Fruit fly (Drosophila melanogaster) whole organism, adult: ENCODE results near the gene Reck.

ENCODE experiments used
- CG11617 ChIP-seq: fragments of 200-800 bp; sonication (Bioruptor generic); optimal IDR thresholded peaks from 2 replicates; lab custom pipeline; 2017; ENCODE audit warnings: mild to moderate bottlenecking, missing biosample characterization, missing genetic modification reagents, missing genetic modification characterization
- CG12768 ChIP-seq: fragments of 200-800 bp; sonication (Bioruptor generic); optimal IDR thresholded peaks from 2 replicates; lab custom pipeline; 2017; ENCODE audit warnings: missing biosample characterization, missing genetic modification characterization, mild to moderate bottlenecking, moderate library complexity, missing genetic modification reagents
- CG14711 ChIP-seq: fragments of 200-800 bp; sonication (Bioruptor generic); optimal IDR thresholded peaks from 2 replicates; lab custom pipeline; 2018; ENCODE audit warnings: missing biosample characterization, mild to moderate bottlenecking, missing genetic modification characterization, moderate library complexity
- CG1620 ChIP-seq: fragments of 200-800 bp; sonication (Bioruptor generic); optimal IDR thresholded peaks from 2 replicates; lab custom pipeline; 2016; ENCODE audit warnings: missing biosample characterization, missing genetic modification characterization
- CG33017 ChIP-seq: fragments of 200-800 bp; sonication (Bioruptor generic); optimal IDR thresholded peaks from 2 replicates; lab custom pipeline; 2018; ENCODE audit warnings: missing biosample characterization, mild to moderate bottlenecking, missing genetic modification characterization, moderate library complexity
- CG5204 ChIP-seq: fragments of 200-800 bp; sonication (Bioruptor generic); optimal IDR thresholded peaks from 2 replicates; lab custom pipeline; 2016; ENCODE audit warnings: missing biosample characterization, missing genetic modification characterization
- CG7045 ChIP-seq: fragments of 200-800 bp; sonication (Bioruptor generic); optimal IDR thresholded peaks from 2 replicates; lab custom pipeline; 2017; ENCODE audit warnings: missing biosample characterization, mild to moderate bottlenecking, missing genetic modification characterization
- CG7101 ChIP-seq: fragments of 200-800 bp; sonication (Bioruptor generic); optimal IDR thresholded peaks from 2 replicates; lab custom pipeline; 2018; ENCODE audit warnings: missing biosample characterization, mild to moderate bottlenecking, missing genetic modification characterization, moderate library complexity
- Clk ChIP-seq: fragments of 200-800 bp; sonication (Bioruptor generic); optimal IDR thresholded peaks from 2 replicates; lab custom pipeline; 2017; ENCODE audit warnings: missing biosample characterization, missing genetic modification characterization
- Crg-1 ChIP-seq: fragments of 200-800 bp; sonication (Bioruptor generic); optimal IDR thresholded peaks from 2 replicates; lab custom pipeline; 2016; ENCODE audit warnings: missing biosample characterization, missing genetic modification characterization
- Hr96 ChIP-seq: fragments of 200-800 bp; sonication (Bioruptor generic); optimal IDR thresholded peaks from 2 replicates; lab custom pipeline; 2016; ENCODE audit warnings: missing biosample characterization, missing genetic modification characterization
- Mnt ChIP-seq: fragments of 200-800 bp; sonication (Bioruptor generic); optimal IDR thresholded peaks from 2 replicates; lab custom pipeline; 2016; ENCODE audit warnings: missing biosample characterization, mild to moderate bottlenecking, missing genetic modification characterization
- bab1 ChIP-seq: fragments of 200-800 bp; sonication (Bioruptor generic); optimal IDR thresholded peaks from 3 replicates; lab custom pipeline; 2019; ENCODE audit warnings: missing biosample characterization, mild to moderate bottlenecking, missing genetic modification characterization, moderate library complexity
- cic ChIP-seq: fragments of 200-800 bp; sonication (Bioruptor generic); optimal IDR thresholded peaks from 2 replicates; lab custom pipeline; 2017; ENCODE audit warnings: missing biosample characterization, mild to moderate bottlenecking, missing genetic modification characterization, moderate library complexity
- cnc ChIP-seq, 2 experiments: fragments of >200 bp; optimal IDR thresholded peaks; 2 replicates each; lab custom pipeline; 2017
- kay ChIP-seq: fragments of 200-800 bp; sonication (Bioruptor generic); peaks from one replicate; lab custom pipeline; 2016; ENCODE audit warnings: missing biosample characterization, missing genetic modification characterization, borderline replicate concordance
- ovo ChIP-seq: fragments of 200-800 bp; sonication (Bioruptor generic); optimal IDR thresholded peaks from 2 replicates; lab custom pipeline; 2016; ENCODE audit warnings: missing biosample characterization, missing genetic modification characterization
- pad ChIP-seq: fragments of 200-800 bp; sonication (Bioruptor generic); optimal IDR thresholded peaks from 3 replicates; lab custom pipeline; 2017; ENCODE audit warnings: missing biosample characterization, missing genetic modification characterization, mild to moderate bottlenecking, moderate library complexity, missing genetic modification reagents
- tj ChIP-seq: fragments of 200-800 bp; sonication (Bioruptor generic); optimal IDR thresholded peaks from 3 replicates; lab custom pipeline; 2017; ENCODE audit warnings: missing biosample characterization, mild to moderate bottlenecking, missing genetic modification characterization, moderate library complexity
- toe ChIP-seq: fragments of 200-800 bp; sonication (Bioruptor generic); optimal IDR thresholded peaks from 2 replicates; lab custom pipeline; 2016; ENCODE audit warnings: missing biosample characterization, missing genetic modification characterization

Reck gene

DNA sequence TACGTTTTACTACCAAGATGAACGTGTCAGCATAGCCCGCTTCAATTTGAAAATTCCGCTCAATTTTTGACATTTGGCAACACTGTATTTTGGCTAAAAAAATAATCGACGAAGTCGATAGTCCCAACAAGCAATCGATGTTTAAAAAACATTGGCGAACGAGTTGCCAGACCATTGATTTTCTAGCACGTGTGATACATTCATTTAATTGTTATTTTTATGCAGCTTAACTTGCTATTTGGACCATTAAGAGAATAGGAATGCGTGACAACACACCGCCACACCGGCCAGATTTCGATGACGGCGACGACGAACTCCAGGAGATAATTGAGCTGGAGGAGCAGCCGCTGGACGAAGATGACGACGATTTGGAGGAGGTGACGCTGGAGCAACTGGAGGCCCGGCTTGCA is 31.2 kb downstream of the Reck start, which contains the start of gene CG5114:
Gene CG5114, plus strand, starts transcription at position 161 of the 410 bp plus-strand sequence.
- TF ChIP-seq kay (GFP tag; lab: Kevin White, UChicago) (no peak), CG14711 (tag; lab: Kevin White, UChicago) (peak; percentile 42), CG33017 (tag; lab: Kevin White, UChicago) (peak; percentile 23), CG7101 (tag; lab: Kevin White, UChicago) (peak; percentile 36), CG7045 (GFP tag; lab: Kevin White, UChicago) (peak; percentile 11), CG5204 (GFP tag; lab: Kevin White, UChicago) (no peak), cic (GFP tag; lab: Kevin White, UChicago) (peak; percentile 36), Crg-1 (GFP tag; lab: Kevin White, UChicago) (peak; percentile 44), ovo (GFP tag; lab: Kevin White, UChicago) (no peak), Mnt (GFP tag; lab: Kevin White, UChicago) (peak; percentile 98), bab1 (peak; percentile 70), CG1620 (peak; percentile 46), CG12768 (peak; percentile 58), CG11617 (GFP tag; lab: Kevin White, UChicago) (no peak), pad (GFP tag; lab: Kevin White, UChicago) (peak; percentile 50)

DNA sequence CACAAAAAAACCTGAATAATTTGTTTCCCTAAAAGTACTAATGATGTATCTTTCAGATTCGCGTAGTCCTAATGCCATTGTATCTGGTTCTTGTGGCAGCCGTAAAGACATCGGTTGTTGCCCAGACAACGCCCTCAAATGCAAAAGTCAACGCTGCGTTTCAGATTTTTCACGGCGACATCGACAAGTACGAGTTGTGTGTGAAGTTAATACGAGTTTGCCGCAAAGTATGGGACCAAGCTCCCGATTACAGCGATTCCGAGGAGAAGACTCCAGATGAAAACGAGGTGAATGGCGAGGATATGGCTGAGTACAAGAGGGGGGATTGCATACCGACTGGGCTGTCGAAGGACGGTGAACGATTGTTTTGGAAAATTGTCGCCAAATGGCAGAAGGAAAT is 33.8 kb downstream of the Reck start:
- no peak for TF ChIP-seq Clk
- TF ChIP-seq cnc (optimal IDR thresholded peaks at IDR 0.05; lab: Kevin White, UChicago): no peak
- no peak for TF ChIP-seq CG14711 (tag; lab: Kevin White, UChicago)
- no peak for TF ChIP-seq Crg-1 (GFP tag; lab: Kevin White, UChicago)
- no peak for TF ChIP-seq CG7101 (tag; lab: Kevin White, UChicago)
- TF ChIP-seq pad (GFP tag; lab: Kevin White, UChicago): no peak
- no peak for TF ChIP-seq CG7045 (GFP tag; lab: Kevin White, UChicago)
- no peak for TF ChIP-seq CG33017 (tag; lab: Kevin White, UChicago)
- no peak for TF ChIP-seq cic (GFP tag; lab: Kevin White, UChicago)
- no peak for TF ChIP-seq CG12768

DNA sequence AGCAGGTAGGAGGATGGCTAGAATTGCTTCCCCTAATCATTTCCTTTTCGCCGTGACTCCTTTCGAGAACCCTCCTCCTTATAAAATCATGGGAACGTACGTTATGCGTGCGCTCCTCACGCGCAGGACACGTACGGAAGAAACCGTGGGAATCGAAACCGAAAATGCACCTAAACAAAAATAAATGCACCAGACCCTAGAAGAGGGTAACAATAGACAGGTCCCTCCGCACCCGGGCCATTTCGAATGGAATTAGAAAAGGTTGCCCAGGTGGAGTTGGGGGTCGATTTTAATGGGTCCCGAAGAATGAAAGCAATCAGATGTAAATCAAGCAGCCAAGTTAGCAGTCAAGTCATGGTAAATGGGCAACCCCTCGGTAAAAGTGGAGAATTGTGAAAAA is 34.5 kb downstream of the Reck start, which contains the start of gene CG3349:
Gene CG3349, plus strand, starts transcription at position 289 of the 400 bp plus-strand sequence.
- TF ChIP-seq CG14711 (tag; lab: Kevin White, UChicago) (no peak), CG33017 (tag; lab: Kevin White, UChicago) (no peak), pad (GFP tag; lab: Kevin White, UChicago) (no peak), Hr96 (GFP tag; lab: Kevin White, UChicago) (no peak), Clk (no peak), ovo (GFP tag; lab: Kevin White, UChicago) (no peak), tj (no peak), cic (GFP tag; lab: Kevin White, UChicago) (no peak), Crg-1 (GFP tag; lab: Kevin White, UChicago) (no peak), CG7045 (GFP tag; lab: Kevin White, UChicago) (no peak)

DNA sequence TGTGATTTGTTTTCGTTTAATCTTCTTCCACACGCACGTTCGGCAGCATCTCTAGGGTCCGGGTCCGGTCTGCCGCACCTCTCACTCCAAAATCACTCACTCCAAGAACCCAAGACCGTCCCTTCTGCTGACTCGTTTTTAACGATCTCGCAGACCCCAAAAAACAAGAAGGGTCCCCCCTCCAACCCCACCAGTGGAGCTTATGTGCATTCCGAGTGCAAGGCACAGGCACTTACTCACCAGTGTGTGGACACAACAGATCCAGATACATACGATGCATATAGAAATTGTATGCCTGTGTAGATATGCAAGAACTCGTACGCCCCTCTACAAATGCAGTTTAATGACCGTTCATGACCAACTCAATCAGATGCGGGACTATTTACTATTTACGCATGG is 35.4 kb downstream of the Reck start:
- TF ChIP-seq CG12768 (no peak), CG7101 (tag; lab: Kevin White, UChicago) (no peak), CG14711 (tag; lab: Kevin White, UChicago) (no peak)

DNA sequence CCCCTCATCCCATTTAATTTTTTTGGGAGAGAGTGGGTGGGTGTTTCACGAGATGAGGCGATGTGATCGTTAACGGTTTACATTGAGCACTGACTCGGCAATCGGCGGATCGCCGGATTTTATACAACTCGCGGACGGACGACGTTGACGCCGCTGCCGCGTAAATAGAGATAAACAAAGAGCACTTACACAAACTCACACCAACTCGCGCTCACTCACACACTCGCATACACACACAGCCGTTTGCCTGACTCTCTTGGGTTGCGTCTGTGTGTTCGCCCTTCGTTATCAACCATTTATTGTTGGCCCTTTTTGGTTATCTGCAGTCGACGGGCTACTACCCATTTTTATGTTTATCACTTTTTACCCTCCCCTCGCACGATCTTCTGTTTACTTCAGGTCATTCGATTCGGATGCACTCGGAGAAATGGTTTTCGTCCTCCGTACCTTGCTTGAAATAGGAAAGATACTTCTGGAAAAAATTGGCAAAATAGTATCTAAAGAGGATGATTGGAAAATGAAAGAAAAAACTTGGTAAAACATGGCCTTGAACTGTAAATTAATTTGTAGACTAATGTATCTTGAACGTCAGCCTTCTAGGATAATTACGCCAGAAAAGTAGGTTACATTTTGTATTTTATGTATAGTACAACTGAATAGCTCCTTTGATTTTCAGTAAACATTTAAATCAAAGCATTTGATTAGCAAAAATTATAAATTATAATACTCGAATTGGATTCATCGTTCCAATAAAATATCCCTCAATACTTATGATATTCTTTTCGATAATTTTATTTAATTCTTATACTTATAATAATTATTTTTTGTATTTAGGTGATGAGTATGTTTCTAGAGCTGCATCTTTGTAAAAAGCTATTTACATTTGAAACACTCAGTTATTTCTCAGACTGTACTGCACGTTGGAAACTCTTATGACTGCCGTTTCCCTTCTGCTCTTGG is 36.0 kb downstream of the Reck start:
- TF ChIP-seq ovo (GFP tag; lab: Kevin White, UChicago) (no peak), toe (GFP tag; lab: Kevin White, UChicago) (no peak), Hr96 (GFP tag; lab: Kevin White, UChicago) (no peak), CG5204 (GFP tag; lab: Kevin White, UChicago) (no peak)

DNA sequence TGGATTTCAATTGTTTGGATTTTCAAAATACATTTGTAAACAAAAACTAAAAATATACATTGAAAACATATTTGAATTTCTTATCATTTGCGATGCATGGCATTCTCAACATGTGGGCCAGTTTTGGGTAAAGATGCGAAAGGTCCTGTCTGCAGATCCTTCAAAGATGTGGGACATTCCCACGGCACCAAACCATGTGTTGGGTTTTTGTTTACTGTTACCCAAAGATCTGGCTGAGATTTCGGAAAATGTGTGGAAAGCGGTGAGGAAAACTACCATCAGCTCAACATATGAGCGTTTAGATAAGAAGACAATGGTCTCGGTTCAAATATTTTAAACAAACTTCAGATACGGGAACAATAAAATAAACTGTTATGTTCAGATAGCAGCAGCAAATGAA is 37.8 kb downstream of the Reck start:
- TF ChIP-seq CG5204 (GFP tag; lab: Kevin White, UChicago) (no peak), ovo (GFP tag; lab: Kevin White, UChicago) (no peak), cnc (optimal IDR thresholded peaks at IDR 0.05; lab: Kevin White, UChicago) (no peak), CG7101 (tag; lab: Kevin White, UChicago) (no peak), cic (GFP tag; lab: Kevin White, UChicago) (no peak), pad (GFP tag; lab: Kevin White, UChicago) (no peak), CG12768 (no peak), Hr96 (GFP tag; lab: Kevin White, UChicago) (no peak), Mnt (GFP tag; lab: Kevin White, UChicago) (no peak), bab1 (no peak), CG7045 (GFP tag; lab: Kevin White, UChicago) (no peak), Clk (no peak), CG33017 (tag; lab: Kevin White, UChicago) (no peak), toe (GFP tag; lab: Kevin White, UChicago) (no peak), kay (GFP tag; lab: Kevin White, UChicago) (no peak), CG1620 (no peak)
